Fruit fly (Drosophila melanogaster): ENCODE results near the gene CG31088.

- no peak for TF ChIP-seq Mio (GFP tag; optimal IDR thresholded peaks at IDR 0.05)
- TF ChIP-seq Abd-B (GFP tag; optimal IDR thresholded peaks at IDR 0.05), result no peak
- no peak for TF ChIP-seq fru (GFP tag; optimal IDR thresholded peaks at IDR 0.05)
- no peak for TF ChIP-seq br (GFP tag; optimal IDR thresholded peaks at IDR 0.05)
- no peak for TF ChIP-seq usp (GFP tag; optimal IDR thresholded peaks at IDR 0.05)
- TF ChIP-seq Hr83 (GFP tag; optimal IDR thresholded peaks at IDR 0.05; ENCODE audit: poor library complexity, severe bottlenecking), result no peak
- no peak for TF ChIP-seq dsf (GFP tag; optimal IDR thresholded peaks at IDR 0.05; ENCODE audit: borderline replicate concordance)
- no peak for TF ChIP-seq lola (GFP tag; optimal IDR thresholded peaks at IDR 0.05)
- TF ChIP-seq OdsH (GFP tag; optimal IDR thresholded peaks at IDR 0.05), result no peak
Observed at dm6 chr3R:15988353-15988752, 37.6 kb upstream of the CG31088 start.

Data from whole organism, wandering third instar larva.